Fruit fly (Drosophila melanogaster): ENCODE measurements around the gene CG43342.

CG43342 gene

DNA sequence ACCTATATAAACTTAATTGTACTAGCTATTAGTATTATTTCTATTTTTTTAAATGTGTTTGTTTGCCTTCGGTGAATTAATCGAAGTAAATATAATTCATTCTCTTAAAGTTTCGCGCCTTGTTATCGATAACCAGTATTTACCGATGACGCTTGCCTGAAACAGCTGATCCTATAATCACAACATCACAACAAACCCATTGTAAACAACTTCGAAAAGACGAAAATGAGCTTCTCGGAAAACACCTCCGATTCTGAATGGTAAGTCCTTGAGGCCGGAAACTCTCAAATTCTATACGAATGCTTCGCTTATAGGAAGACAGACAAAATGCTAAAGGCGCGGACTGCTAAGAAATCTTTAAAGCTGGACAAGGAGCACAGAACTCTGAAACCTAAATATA is 1.2 kb upstream of the CG43342 start, which contains the start of gene CG34149 (continued):
- TF ChIP-seq maf-S (GFP tag; optimal IDR thresholded peaks at IDR 0.05): no peak
- no peak for TF ChIP-seq en (GFP tag; optimal IDR thresholded peaks at IDR 0.05)
- TF ChIP-seq CG16815 (GFP tag; optimal IDR thresholded peaks at IDR 0.05): no peak
- peak; percentile 84 for TF ChIP-seq E2f2 (GFP tag; IDR thresholded peaks at IDR 0.05)
- TF ChIP-seq nerfin-2 (GFP tag; IDR thresholded peaks at IDR 0.05; ENCODE audit: partially characterized antibody): peak; percentile 58
- peak; percentile 53 for TF ChIP-seq MBD-R2 (GFP tag; IDR thresholded peaks at IDR 0.05)
- no peak for TF ChIP-seq tx (GFP tag; optimal IDR thresholded peaks at IDR 0.05)
- TF ChIP-seq dmrt99B (tag; optimal IDR thresholded peaks at IDR 0.05): no peak
- peak; percentile 34; the same call in 1 of the 2 replicates for TF ChIP-seq ato (GFP tag; IDR thresholded peaks at IDR 0.05; ENCODE audit: partially characterized antibody)
- TF ChIP-seq aop (GFP tag; IDR thresholded peaks at IDR 0.05): no peak
- no peak for TF ChIP-seq gce (GFP tag; IDR thresholded peaks at IDR 0.05)
- TF ChIP-seq CG2116 (GFP tag; optimal IDR thresholded peaks at IDR 0.05): peak; percentile 18
- TF ChIP-seq Bgb (GFP tag; IDR thresholded peaks at IDR 0.05; ENCODE audit: partially characterized antibody): peak; percentile 33; the same call in 1 of the 2 replicates
- TF ChIP-seq stwl (tag; optimal IDR thresholded peaks at IDR 0.05): peak; percentile 48
- peak; percentile 73 for TF ChIP-seq CG13287 (GFP tag; IDR thresholded peaks at IDR 0.05; ENCODE audit: partially characterized antibody)
- 0 out of 3 replicates have a peak, but pooled peaks have one; percentile 19 for TF ChIP-seq Doc3 (GFP tag; IDR thresholded peaks at IDR 0.05; ENCODE audit: partially characterized antibody)
- TF ChIP-seq slou (GFP tag; optimal IDR thresholded peaks at IDR 0.05): no peak
- TF ChIP-seq pzg (GFP tag; optimal IDR thresholded peaks at IDR 0.05): peak; percentile 28
- TF ChIP-seq CG7745 (tag; optimal IDR thresholded peaks at IDR 0.05): no peak

DNA sequence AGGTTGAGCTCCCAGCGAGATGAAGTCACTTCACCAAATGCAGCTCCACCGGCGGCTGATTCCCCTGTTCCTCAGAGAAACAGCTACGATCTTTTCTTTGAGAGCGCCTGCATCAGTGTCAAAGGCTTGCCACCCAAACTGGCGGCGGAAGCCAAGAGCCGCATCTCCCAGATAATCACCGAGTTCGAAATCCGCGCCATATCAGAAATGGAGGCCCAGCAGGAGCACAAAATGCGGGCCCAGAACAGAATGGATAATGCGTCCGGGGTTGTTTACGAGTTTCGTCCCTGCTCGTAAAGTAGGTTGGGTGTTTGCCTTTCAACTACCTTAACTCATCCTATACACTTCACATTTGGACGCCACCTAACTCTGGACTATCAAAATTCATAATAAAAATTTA is 595 bp downstream of the CG43342 start, which contains the start of gene Gpdh3:
Gene Gpdh3 (plus strand): TSS at position 301 of the 400 bp plus-strand sequence.
- TF ChIP-seq Opbp (GFP tag; IDR thresholded peaks at IDR 0.05; ENCODE audit: partially characterized antibody) (0 out of 3 replicates have a peak, but pooled peaks have one; percentile 35), CG30403 (GFP tag; optimal IDR thresholded peaks at IDR 0.05) (no peak), gcm (GFP tag; optimal IDR thresholded peaks at IDR 0.05) (peak; percentile 40), Med (GFP tag) (peak; percentile 49), CG11398 (GFP tag; optimal IDR thresholded peaks at IDR 0.05) (no peak), CG17385 (GFP tag; optimal IDR thresholded peaks at IDR 0.05) (no peak)

DNA sequence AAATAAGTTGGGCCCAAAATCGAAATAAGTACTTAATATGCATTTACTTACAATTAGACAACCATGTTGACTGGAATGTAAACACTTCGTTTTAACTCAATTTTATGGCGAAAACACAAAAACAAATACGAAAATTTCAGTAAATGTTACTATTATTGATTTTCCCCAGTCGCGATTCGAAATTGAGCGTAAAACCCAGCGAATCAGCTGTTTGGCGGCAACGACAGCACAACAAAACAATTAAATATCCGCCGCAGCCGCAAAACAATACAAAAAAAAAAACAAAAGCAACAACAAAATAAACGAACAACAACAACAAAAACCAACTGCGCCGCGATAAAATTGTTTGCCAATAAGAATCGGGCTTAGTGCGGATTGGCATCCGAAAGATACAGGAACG is 8.5 kb downstream of the CG43342 start, which contains the start of the genes CAH8 and CG7059:
Gene CAH8 (minus strand): TSS at position 101 of the 400 bp plus-strand sequence.
Gene CG7059 (plus strand): TSS at position 167 of the 400 bp plus-strand sequence.
- TF ChIP-seq onecut (GFP tag; IDR thresholded peaks at IDR 0.05) (peak; percentile 90), scrt (GFP tag; optimal IDR thresholded peaks at IDR 0.05) (peak; percentile 70), crp (GFP tag; optimal IDR thresholded peaks at IDR 0.05) (peak in 1 of 2 experiments; percentile 3), Elba2 (GFP tag; optimal IDR thresholded peaks at IDR 0.05) (peak; percentile 59), CG4360 (GFP tag; IDR thresholded peaks at IDR 0.05) (peak; percentile 37; the same call in 1 of the 2 replicates), CG4404 (GFP tag; IDR thresholded peaks at IDR 0.05) (no peak), insv (GFP tag; optimal IDR thresholded peaks at IDR 0.05) (peak in 1 of 2 experiments; percentile 2), Dad (GFP tag; optimal IDR thresholded peaks at IDR 0.05) (no peak)

DNA sequence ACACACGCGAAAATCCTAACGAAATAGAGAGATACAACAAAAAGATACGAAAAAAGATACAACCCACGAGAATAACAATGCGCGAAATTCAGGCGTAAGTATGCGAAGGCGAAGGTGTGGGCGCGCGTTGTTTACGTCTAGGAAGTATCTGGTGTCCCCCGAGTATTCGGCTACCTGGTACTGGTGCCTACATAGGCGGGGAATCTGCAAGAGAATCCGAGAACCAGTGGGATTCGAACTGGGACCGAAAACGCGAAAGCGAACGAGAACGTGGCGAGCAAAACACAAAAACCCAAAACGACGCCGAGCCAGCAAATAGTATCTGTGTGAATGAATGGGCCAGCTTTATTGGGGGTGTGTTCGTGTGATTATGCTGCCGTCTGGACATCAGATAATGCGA is 9.0 kb downstream of the CG43342 start:
- no peak for TF ChIP-seq Aef1 (GFP tag; IDR thresholded peaks at IDR 0.05)
- no peak for TF ChIP-seq NC2β (GFP tag; optimal IDR thresholded peaks at IDR 0.05)
- no peak for TF ChIP-seq CG1603 (tag; optimal IDR thresholded peaks at IDR 0.05)
- no peak for TF ChIP-seq tll (GFP tag; optimal IDR thresholded peaks at IDR 0.05)
- TF ChIP-seq CG10543 (GFP tag; optimal IDR thresholded peaks at IDR 0.05): peak; percentile 3
- peak; percentile 37; the same call in 1 of the 3 replicates for TF ChIP-seq CG34224 (GFP tag; IDR thresholded peaks at IDR 0.05; ENCODE audit: partially characterized antibody)
- TF ChIP-seq fu2 (GFP tag; optimal IDR thresholded peaks at IDR 0.05): no peak
- peak; percentile 37 for TF ChIP-seq Deaf1 (tag; optimal IDR thresholded peaks at IDR 0.05)
- no peak for TF ChIP-seq gsb (GFP tag; IDR thresholded peaks at IDR 0.05)
- no peak for TF ChIP-seq BtbVII (GFP tag; optimal IDR thresholded peaks at IDR 0.05)
- no peak for TF ChIP-seq ttk (GFP tag; IDR thresholded peaks at IDR 0.05)
- TF ChIP-seq CG15479 (GFP tag; optimal IDR thresholded peaks at IDR 0.05): peak; percentile 33
- TF ChIP-seq Mad (GFP tag; optimal IDR thresholded peaks at IDR 0.05): no peak
- no peak for TF ChIP-seq amos (GFP tag; IDR thresholded peaks at IDR 0.05; ENCODE audit: partially characterized antibody)
